Fruit fly (Drosophila melanogaster): Measurements from ENCODE around the gene SNCF.

DNA sequence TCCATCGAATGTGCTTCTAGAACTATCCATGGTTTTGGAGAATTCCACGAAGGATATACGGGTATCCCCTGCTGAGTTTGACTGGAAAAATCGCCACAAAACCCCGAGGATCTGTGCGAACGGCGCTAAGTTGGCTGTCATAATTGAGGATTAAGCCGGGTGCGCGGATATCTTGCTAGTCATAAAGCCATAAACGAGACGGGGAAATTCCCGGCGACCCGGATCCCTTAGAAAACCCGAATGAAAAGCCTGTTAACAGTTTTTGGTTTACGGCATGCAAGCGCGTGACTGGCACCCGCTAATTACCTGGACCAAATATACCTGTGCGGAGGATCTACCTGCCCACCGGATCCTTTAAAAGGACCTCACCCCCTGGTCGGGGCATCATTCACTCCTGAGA, at the start of gene SNCF:
- TF ChIP-seq CG8478 (optimal IDR thresholded peaks at IDR 0.05) (no peak), Dll (optimal IDR thresholded peaks at IDR 0.05) (no peak), pan (optimal IDR thresholded peaks at IDR 0.05) (no peak), psq (optimal IDR thresholded peaks at IDR 0.05) (no peak), usp (GFP tag; optimal IDR thresholded peaks at IDR 0.05) (no peak), EcR (GFP tag; optimal IDR thresholded peaks at IDR 0.05) (no peak)

Data from whole organism.